Fruit fly (Drosophila melanogaster) whole organism: ENCODE data around the gene Pfdn5.

Source experiments
- CG8478 ChIP-seq: fragments of >200 bp; optimal IDR thresholded peaks from 2 replicates; lab custom pipeline; 2018; ENCODE audit warnings: inconsistent platforms
- Dll ChIP-seq: fragments of >200 bp; optimal IDR thresholded peaks from 2 replicates; lab custom pipeline; 2017
- EcR ChIP-seq, 2 experiments: fragments of >200 bp; optimal IDR thresholded peaks; 2 replicates each; lab custom pipeline; 2017; ENCODE audit warnings: missing biosample characterization in 2 of 2, missing genetic modification characterization in 2 of 2, missing genetic modification reagents in 2 of 2
- pan ChIP-seq: fragments of >200 bp; optimal IDR thresholded peaks from 2 replicates; lab custom pipeline; 2017
- psq ChIP-seq: fragments of >200 bp; optimal IDR thresholded peaks from 2 replicates; lab custom pipeline; 2017
- usp ChIP-seq: fragments of >200 bp; optimal IDR thresholded peaks from 2 replicates; lab custom pipeline; 2017; ENCODE audit warnings: missing biosample characterization, missing genetic modification characterization, mixed read lengths

Pfdn5 gene

dm6 chr3R:22487037-22487492 lies at the start of gene Pfdn5:
Pfdn5 (plus strand) TSS chr3R:22487039.
- TF ChIP-seq usp (GFP tag; lab: Kevin White, UChicago) (no peak), psq (no peak), CG8478 (no peak), pan (lab: Kevin White, UChicago) (no peak), EcR (GFP tag; optimal IDR thresholded peaks at IDR 0.05; lab: Kevin White, UChicago) (no peak), Dll (lab: Kevin White, UChicago) (no peak)

DNA sequence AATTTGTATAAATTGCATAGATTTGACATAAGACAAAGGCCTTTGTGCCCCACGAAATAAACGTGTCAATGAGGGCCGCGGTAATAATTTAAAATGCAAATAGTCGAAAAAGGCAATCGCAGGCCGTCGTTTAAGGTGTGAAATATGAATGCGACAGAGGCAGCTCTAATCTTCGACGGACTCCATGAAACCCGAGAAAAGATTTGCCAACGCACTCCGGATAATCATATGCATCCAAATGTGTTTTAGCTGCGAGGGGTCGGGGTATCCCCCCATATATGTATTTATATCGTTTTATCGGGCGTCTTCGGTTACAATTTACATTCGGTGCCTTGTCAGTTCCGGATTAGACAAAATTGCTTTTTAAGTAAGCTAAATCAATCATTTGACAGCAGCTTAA lies 48.5 kb upstream of the Pfdn5 start:
- TF ChIP-seq usp (GFP tag; lab: Kevin White, UChicago): no peak
- TF ChIP-seq Dll (lab: Kevin White, UChicago): no peak
- TF ChIP-seq EcR (GFP tag; optimal IDR thresholded peaks at IDR 0.05; lab: Kevin White, UChicago): no peak
- TF ChIP-seq CG8478: no peak

DNA sequence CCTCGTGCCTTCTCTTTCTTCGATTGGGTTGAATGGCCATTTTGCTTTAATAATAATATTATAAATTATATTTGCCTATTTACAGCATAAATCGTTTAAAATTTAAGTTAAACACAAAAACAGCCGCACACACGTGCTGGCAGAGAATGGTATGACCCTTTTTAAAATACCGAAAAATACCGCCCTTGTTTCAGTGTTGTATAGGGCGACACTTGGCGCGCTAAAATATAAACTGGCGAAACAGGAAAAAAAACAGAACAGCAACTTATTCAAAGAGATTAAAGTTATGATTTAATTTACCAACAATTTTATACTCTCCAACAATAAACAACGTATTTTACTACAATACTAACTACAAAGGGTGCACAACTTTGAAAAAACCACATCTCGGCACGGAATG lies 40.3 kb upstream of the Pfdn5 start, which contains the start of gene CG12499:
CG12499 (minus strand) TSS at position 95 of the 400 bp plus-strand sequence.
- TF ChIP-seq CG8478: no peak
- no peak for TF ChIP-seq Dll (lab: Kevin White, UChicago)
- TF ChIP-seq usp (GFP tag; lab: Kevin White, UChicago): no peak
- TF ChIP-seq EcR (GFP tag; optimal IDR thresholded peaks at IDR 0.05; lab: Kevin White, UChicago): no peak
- no peak for TF ChIP-seq psq
- TF ChIP-seq pan (lab: Kevin White, UChicago): no peak

- TF ChIP-seq Dll (lab: Kevin White, UChicago): no peak
- no peak for TF ChIP-seq usp (GFP tag; lab: Kevin White, UChicago)
- TF ChIP-seq pan (lab: Kevin White, UChicago): no peak
Measured at dm6 chr3R:22447195-22447873, 39.5 kb upstream of the Pfdn5 start, which contains the start of gene CG34288. CG34288 (minus strand) TSS chr3R:22447263.

dm6 chr3R:22447874-22448254 lies 39.0 kb upstream of the Pfdn5 start, which contains the start of gene CG34376:
CG34376 (plus strand) TSS chr3R:22448099.
- TF ChIP-seq psq (peak; percentile 61), EcR (GFP tag; optimal IDR thresholded peaks at IDR 0.05; lab: Kevin White, UChicago) (no peak)

DNA sequence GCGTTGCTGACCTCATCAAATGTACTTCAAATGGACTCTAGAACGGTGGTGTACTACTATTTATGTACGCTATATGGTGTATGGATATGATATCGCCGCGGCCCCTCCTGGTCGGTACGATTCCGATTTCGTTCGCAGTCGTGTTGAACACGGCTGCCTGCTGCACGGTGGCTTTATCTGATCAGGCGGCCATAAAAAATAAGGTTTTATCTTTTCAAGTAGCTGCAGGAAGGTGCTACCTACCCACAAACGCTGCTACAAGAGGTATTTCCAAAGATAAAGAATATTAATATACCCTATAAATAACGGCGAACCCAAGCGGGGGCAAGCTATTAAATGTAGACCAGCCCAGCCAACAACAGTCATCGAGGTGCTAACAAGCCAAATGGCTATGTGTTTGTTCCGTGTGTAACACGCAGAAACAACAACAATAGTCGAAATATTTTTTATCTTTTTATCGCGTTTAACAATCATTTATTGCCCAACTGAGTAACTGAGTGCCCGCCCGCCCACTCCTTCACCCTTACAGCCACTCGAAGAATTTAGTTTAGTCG lies 36.9 kb upstream of the Pfdn5 start:
- TF ChIP-seq Dll (lab: Kevin White, UChicago): no peak
- TF ChIP-seq pan (lab: Kevin White, UChicago): no peak
- TF ChIP-seq EcR (GFP tag; optimal IDR thresholded peaks at IDR 0.05; lab: Kevin White, UChicago): no peak
- TF ChIP-seq usp (GFP tag; lab: Kevin White, UChicago): no peak
- TF ChIP-seq CG8478: no peak
- TF ChIP-seq psq: no peak

DNA sequence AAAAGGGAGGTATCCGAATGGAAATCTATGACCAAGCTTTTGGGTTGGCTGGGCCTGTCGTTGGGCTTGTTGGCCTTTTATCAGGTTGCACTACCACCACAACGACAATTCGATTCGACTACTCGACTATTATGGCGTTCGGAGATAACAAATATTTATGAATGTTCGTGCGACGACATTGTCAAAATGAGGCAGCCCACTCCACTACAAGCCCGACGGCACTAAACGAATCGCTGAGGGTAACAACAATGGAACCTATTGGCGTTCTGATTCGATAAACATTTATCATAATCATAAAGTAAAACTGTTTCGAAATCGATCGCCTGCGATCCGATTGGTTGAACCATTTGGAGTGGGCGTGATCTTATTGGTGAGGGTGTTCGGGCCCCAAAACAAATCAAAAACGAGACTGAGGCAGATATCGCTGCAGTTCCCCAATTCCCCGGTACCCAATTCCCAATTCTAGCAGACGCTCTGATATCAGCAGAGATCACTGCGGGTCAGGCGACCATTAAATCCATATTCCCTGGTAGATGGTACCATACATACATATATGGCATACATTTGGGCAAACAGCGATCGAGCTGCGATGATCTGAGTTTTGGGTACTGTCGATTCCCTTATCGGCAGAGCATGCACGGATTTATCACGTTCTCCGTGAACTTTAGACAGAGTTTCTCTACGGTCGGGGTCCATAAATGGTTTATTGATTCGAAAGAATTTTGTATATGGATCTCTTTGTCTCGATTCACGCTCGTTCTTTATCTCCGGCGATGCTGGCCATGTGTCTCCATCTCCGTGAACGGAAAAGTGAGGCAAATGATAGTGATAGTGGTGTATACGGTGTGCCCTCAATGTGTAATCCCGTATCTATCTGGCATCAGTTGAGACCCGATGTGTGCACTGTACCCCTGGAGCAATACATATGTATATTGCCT lies 32.2 kb upstream of the Pfdn5 start:
- TF ChIP-seq pan (lab: Kevin White, UChicago): no peak
- TF ChIP-seq CG8478: no peak
- no peak for TF ChIP-seq Dll (lab: Kevin White, UChicago)
- no peak for TF ChIP-seq EcR (GFP tag; optimal IDR thresholded peaks at IDR 0.05; lab: Kevin White, UChicago)
- TF ChIP-seq usp (GFP tag; lab: Kevin White, UChicago): no peak
- TF ChIP-seq psq: no peak

DNA sequence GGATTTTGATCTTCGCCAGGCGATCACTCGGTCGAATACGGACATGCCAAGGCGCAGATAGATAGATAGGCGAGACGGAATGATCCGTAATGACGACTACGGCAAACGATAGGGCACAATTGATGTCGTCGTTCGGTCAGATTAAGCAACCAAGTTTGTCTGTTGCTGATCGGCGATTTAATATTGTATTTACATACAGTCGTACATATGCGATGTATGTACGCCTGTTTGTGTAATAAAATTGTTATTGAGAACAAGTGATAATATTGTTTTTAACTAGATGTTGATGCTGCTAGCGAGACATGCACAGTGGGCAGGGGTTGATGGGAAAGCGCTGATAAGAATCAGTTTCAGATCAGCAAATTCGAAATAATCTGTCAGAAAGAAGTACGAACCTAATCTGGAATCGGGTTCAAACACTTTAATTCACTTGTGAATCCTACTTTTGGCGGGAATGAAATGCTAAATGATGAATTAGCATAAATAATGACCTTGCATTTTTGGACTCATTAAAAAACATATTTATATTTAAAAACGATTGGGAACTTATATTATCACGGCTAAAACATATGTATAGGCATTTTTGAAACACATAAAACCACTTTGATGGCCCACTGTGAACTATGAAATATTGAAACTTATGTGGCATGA lies 31.4 kb upstream of the Pfdn5 start:
- TF ChIP-seq psq (no peak), EcR (GFP tag; optimal IDR thresholded peaks at IDR 0.05; lab: Kevin White, UChicago) (no peak), pan (lab: Kevin White, UChicago) (no peak), usp (GFP tag; lab: Kevin White, UChicago) (no peak), Dll (lab: Kevin White, UChicago) (no peak), CG8478 (no peak)

DNA sequence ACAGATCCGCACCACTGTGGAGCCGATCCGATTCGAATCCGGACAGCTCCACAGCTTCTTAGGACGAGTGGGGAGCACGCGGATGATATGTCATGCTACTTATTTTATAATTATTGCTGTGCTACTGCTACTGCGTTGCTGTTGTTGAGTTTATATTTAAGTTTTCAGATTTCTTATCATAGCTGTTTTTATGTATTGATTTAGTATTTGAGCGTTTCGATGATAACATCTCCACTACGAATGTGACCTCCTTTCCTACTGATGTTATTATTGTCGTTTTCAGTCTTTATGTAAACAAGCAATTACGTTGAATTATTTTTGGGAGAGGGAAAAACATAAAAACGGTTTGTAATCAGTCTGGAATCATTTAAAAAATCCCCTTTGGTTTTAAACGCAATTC lies 30.8 kb upstream of the Pfdn5 start:
- TF ChIP-seq EcR (GFP tag; optimal IDR thresholded peaks at IDR 0.05; lab: Kevin White, UChicago): no peak
- no peak for TF ChIP-seq psq
- TF ChIP-seq Dll (lab: Kevin White, UChicago): no peak
- no peak for TF ChIP-seq pan (lab: Kevin White, UChicago)
- no peak for TF ChIP-seq usp (GFP tag; lab: Kevin White, UChicago)
- TF ChIP-seq CG8478: no peak

DNA sequence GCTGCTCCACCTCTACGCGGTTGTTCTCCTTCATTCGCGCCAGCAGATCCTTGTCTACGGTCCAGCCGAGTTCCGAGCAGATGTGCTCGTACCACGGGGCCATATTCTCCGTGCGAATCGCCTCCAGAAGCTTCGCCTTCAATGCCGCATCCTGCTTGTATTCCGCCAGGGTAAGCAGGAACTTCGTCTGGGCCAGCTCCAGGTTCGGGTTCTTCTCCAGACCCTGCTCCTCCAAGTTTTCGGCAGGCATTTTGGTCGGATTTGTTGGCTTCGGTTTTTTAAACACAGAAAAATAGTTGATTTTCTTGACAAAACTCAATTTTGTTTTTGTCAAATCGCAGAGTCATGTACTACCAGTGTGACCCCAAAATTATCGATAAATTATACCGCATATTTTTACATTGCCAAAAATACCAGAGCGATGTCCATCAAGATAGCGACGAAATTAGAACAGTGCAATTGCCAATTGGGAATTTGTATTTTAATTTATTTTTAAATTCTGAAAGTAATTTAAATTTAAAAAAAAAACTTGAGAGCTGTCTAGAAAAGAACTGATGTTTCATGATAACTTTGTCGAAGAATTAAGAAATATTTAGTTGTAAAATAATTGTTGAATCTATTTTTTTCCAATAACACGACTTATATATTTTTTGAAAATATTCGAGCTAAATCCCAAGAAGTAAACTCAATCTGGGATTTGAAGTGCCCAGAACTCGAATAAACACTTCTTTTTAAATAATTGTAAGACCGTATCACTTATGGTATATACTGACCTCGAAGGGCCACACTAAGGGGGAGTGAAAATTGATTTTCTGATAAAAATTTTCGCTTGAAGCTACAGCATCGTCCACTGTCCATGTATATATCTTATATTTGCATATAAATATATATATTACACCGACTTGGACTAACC lies 24.9 kb upstream of the Pfdn5 start, which contains the start of the genes Rpn7 and AP-2mu:
Rpn7 (minus strand) TSS at position 382 of the 913 bp plus-strand sequence.
AP-2mu (plus strand) TSS at position 783 of the 913 bp plus-strand sequence.
- TF ChIP-seq CG8478 (no peak), pan (lab: Kevin White, UChicago) (no peak), usp (GFP tag; lab: Kevin White, UChicago) (no peak), Dll (lab: Kevin White, UChicago) (no peak), psq (no peak), EcR (GFP tag; optimal IDR thresholded peaks at IDR 0.05; lab: Kevin White, UChicago) (no peak)
